Worm (Caenorhabditis elegans) whole organism, L4 larva: ENCODE results near the gene Y57G11C.1142.

ENCODE experiments used
- Y48G9A.11 ChIP-seq: fragments of 200-800 bp; sonication (Bioruptor generic); IDR thresholded peaks from 2 replicates; pipeline ENCODE4 v1.3.6; 2022; ENCODE audit warnings: missing genetic modification reagents, missing genetic modification characterization, missing compliant biosample characterization
- ces-1 ChIP-seq: fragments of 150-350 bp; sonication (generic microtip); optimal IDR thresholded peaks from 4 replicates; lab custom pipeline; 2014; ENCODE audit warnings: missing biosample characterization, missing genetic modification reagents, missing genetic modification characterization
- dmd-8 ChIP-seq: fragments of 200-800 bp; sonication (Bioruptor generic); IDR thresholded peaks from 2 replicates; pipeline ENCODE4 v1.3.6; 2022; ENCODE audit warnings: missing genetic modification characterization, missing compliant biosample characterization
- dve-1 ChIP-seq: sonication (generic microtip); optimal IDR thresholded peaks from 2 replicates; lab custom pipeline; 2017; ENCODE audit warnings: antibody characterized with exemption, mild to moderate bottlenecking, missing genetic modification characterization, missing compliant biosample characterization; ENCODE audit not compliant: insufficient read depth
- fos-1 ChIP-seq: fragments of 150-350 bp; optimal IDR thresholded peaks from 2 replicates; lab custom pipeline; 2014; ENCODE audit warnings: missing biosample characterization, missing genetic modification characterization
- lir-3 ChIP-seq: sonication (generic microtip); optimal IDR thresholded peaks from 2 replicates; lab custom pipeline; 2016; ENCODE audit warnings: mild to moderate bottlenecking, missing genetic modification characterization, missing compliant biosample characterization
- nhr-237 ChIP-seq: sonication (generic microtip); optimal IDR thresholded peaks from 2 replicates; lab custom pipeline; 2017; ENCODE audit warnings: missing biosample characterization, missing genetic modification characterization
- nhr-28 ChIP-seq: fragments of 150-350 bp; optimal IDR thresholded peaks from 2 replicates; lab custom pipeline; 2014; ENCODE audit warnings: missing biosample characterization, missing genetic modification characterization
- pqm-1 ChIP-seq: sonication (generic microtip); optimal IDR thresholded peaks from 2 replicates; lab custom pipeline; 2017; ENCODE audit warnings: missing biosample characterization, missing genetic modification characterization
- skn-1 ChIP-seq: fragments of 150-350 bp; optimal IDR thresholded peaks from 2 replicates; lab custom pipeline; 2014; ENCODE audit warnings: missing biosample characterization, missing genetic modification characterization
- unc-39 ChIP-seq: sonication (generic microtip); optimal IDR thresholded peaks from 2 replicates; lab custom pipeline; 2017; ENCODE audit warnings: missing biosample characterization, missing genetic modification characterization
- unc-62 ChIP-seq, 3 experiments: fragments of 150-350 bp in 1 of 3; sonication (generic microtip); optimal IDR thresholded peaks in 2 of 3; peaks in 1 of 3; 1 replicate in 1 of 3; 2 replicates in 2 of 3; lab custom pipeline; 2014 to 2017; ENCODE audit warnings: missing biosample characterization in 3 of 3, missing genetic modification characterization in 3 of 3, missing genetic modification reagents in 3 of 3, missing genotype in 1 of 3
- vab-7 ChIP-seq: fragments of 200-800 bp; sonication (Bioruptor generic); IDR thresholded peaks from 2 replicates; pipeline ENCODE4 v1.3.6; 2022; ENCODE audit warnings: missing genetic modification reagents, missing genetic modification characterization, missing compliant biosample characterization
- zag-1 ChIP-seq: fragments of 150-350 bp; optimal IDR thresholded peaks from 2 replicates; lab custom pipeline; 2014; ENCODE audit warnings: missing biosample characterization, missing genetic modification characterization

DNA sequence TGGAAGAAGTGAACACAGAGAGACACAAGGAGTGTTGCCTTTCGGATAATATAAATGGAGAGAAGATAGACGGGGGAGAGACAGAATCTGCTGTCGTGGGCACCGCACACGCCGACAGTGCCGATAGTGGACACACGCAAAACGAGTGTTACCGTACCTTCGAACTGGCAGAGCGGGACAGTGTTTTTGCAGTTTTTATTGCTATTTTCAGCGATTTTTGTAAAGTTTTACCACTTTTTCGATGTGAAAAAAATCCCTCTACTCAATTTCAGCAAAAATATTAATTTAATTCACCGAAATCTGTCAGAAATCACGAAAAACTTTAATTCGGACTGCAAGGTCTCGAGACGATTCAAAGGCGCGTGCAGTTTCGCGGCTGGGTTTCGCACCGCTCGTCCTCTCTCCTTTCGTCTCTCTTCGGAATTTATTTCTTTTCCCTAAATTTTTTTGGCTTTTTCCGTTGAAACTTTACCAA lies 22.5 kb downstream of the Y57G11C.1142 start, which contains the start of gene sec-61.A:
- TF ChIP-seq vab-7 (GFP tag; lab: Robert Waterston, UW) (no peak), dve-1 (tag; lab: Kevin White, UChicago) (peak; percentile 30), zag-1 (tag; lab: Kevin White, UChicago) (no peak), Y48G9A.11 (GFP tag; lab: Robert Waterston, UW) (no peak), dmd-8 (GFP tag; lab: Robert Waterston, UW) (no peak), ces-1 (no peak), unc-39 (tag; lab: Kevin White, UChicago) (no peak), nhr-237 (tag; lab: Kevin White, UChicago) (no peak), fos-1 (tag; lab: Kevin White, UChicago) (no peak), unc-62 (GFP tag; optimal IDR thresholded peaks at IDR 0.05 in 1 of 2; lab: Kevin White, UChicago) (peak in 1 of 2 experiments; percentile 77), unc-62 (tag; optimal IDR thresholded peaks at IDR 0.05; lab: Kevin White, UChicago) (no peak), lir-3 (no peak), skn-1 (tag; lab: Kevin White, UChicago) (no peak), nhr-28 (tag; lab: Kevin White, UChicago) (peak; percentile 35), pqm-1 (tag; lab: Kevin White, UChicago) (peak; percentile 54)
